Fruit fly (Drosophila melanogaster): ENCODE measurements around the gene Aplip1.
A peak's percentile ranks its signal among the peaks of the same experiment; 100 is the strongest.

Gene Aplip1

dm6 chr3L:1216460-1216859 lies 20.3 kb downstream of the Aplip1 start (continued):
- TF ChIP-seq Tbp (GFP tag; optimal IDR thresholded peaks at IDR 0.05) (no peak), wor (GFP tag; IDR thresholded peaks at IDR 0.05) (no peak), ttk (GFP tag; IDR thresholded peaks at IDR 0.05) (0 out of 2 replicates have a peak, but pooled peaks have one; percentile 30), hkb (optimal IDR thresholded peaks at IDR 0.05) (no peak), hkb (GFP tag; IDR thresholded peaks at IDR 0.05) (peak; percentile 73; the same call in 1 of the 2 replicates), oc (tag; optimal IDR thresholded peaks at IDR 0.05) (no peak), Atf6 (GFP tag; IDR thresholded peaks at IDR 0.05) (0 out of 2 replicates have a peak, but pooled peaks have one; percentile 24), CG6654 (GFP tag; optimal IDR thresholded peaks at IDR 0.05) (peak; percentile 20), Sox102F (GFP tag; optimal IDR thresholded peaks at IDR 0.05) (peak; percentile 64), gfzf (GFP tag; optimal IDR thresholded peaks at IDR 0.05) (no peak), CG17328 (GFP tag; IDR thresholded peaks at IDR 0.05) (peak; percentile 60), CG6813 (GFP tag; optimal IDR thresholded peaks at IDR 0.05) (peak; percentile 38), CG11695 (GFP tag; IDR thresholded peaks at IDR 0.05) (peak; percentile 45; the same call in 1 of the 3 replicates), Taf1 (GFP tag; IDR thresholded peaks at IDR 0.05) (no peak), rib (GFP tag; IDR thresholded peaks at IDR 0.05) (no peak), MESR4 (GFP tag; optimal IDR thresholded peaks at IDR 0.05) (no peak), CG10147 (GFP tag; optimal IDR thresholded peaks at IDR 0.05) (no peak), D19A (tag; optimal IDR thresholded peaks at IDR 0.05) (peak; percentile 50), Max (GFP tag; optimal IDR thresholded peaks at IDR 0.05) (peak; percentile 14), chm (GFP tag; IDR thresholded peaks at IDR 0.05) (peak; percentile 68; the same call in 1 of the 2 replicates), CG10543 (GFP tag; optimal IDR thresholded peaks at IDR 0.05) (no peak), Hey (tag; optimal IDR thresholded peaks at IDR 0.05) (no peak), Hr39 (optimal IDR thresholded peaks at IDR 0.05) (no peak), CG30431 (GFP tag; optimal IDR thresholded peaks at IDR 0.05) (peak; percentile 36), Ada2b (GFP tag; IDR thresholded peaks at IDR 0.05) (peak; percentile 67), CG4282 (GFP tag; optimal IDR thresholded peaks at IDR 0.05) (no peak), bsh (GFP tag; optimal IDR thresholded peaks at IDR 0.05) (peak in 1 of 2 experiments; percentile 69), disco-r (GFP tag; optimal IDR thresholded peaks at IDR 0.05) (no peak), GATAe (GFP tag; conservative IDR thresholded peaks at IDR 0.05) (no peak), shn (GFP tag; optimal IDR thresholded peaks at IDR 0.05) (no peak), CG31224 (GFP tag; IDR thresholded peaks at IDR 0.05) (no peak), CG8924 (tag; optimal IDR thresholded peaks at IDR 0.05) (peak; percentile 34), nerfin-2 (GFP tag; IDR thresholded peaks at IDR 0.05; ENCODE audit: partially characterized antibody) (no peak), CG32772 (GFP tag; IDR thresholded peaks at IDR 0.05) (no peak), MTF-1 (GFP tag; optimal IDR thresholded peaks at IDR 0.05; ENCODE audit: borderline replicate concordance) (no peak), da (GFP tag; optimal IDR thresholded peaks at IDR 0.05) (no peak), CG2889 (GFP tag; IDR thresholded peaks at IDR 0.05) (no peak), sr (GFP tag; IDR thresholded peaks at IDR 0.05) (no peak), CG12236 (GFP tag; optimal IDR thresholded peaks at IDR 0.05) (no peak), sens (GFP tag) (peak; percentile 94), Ssrp (tag; optimal IDR thresholded peaks at IDR 0.05) (peak; percentile 47), CG3407 (GFP tag; optimal IDR thresholded peaks at IDR 0.05) (peak; percentile 17), grn (GFP tag; optimal IDR thresholded peaks at IDR 0.05) (no peak), fd64A (GFP tag; optimal IDR thresholded peaks at IDR 0.05) (no peak), Camta (GFP tag; optimal IDR thresholded peaks at IDR 0.05) (peak; percentile 12), CG12219 (GFP tag; optimal IDR thresholded peaks at IDR 0.05) (peak; percentile 48), Vsx1 (GFP tag; optimal IDR thresholded peaks at IDR 0.05) (no peak), CG4707 (GFP tag; optimal IDR thresholded peaks at IDR 0.05) (no peak), mirr (GFP tag; optimal IDR thresholded peaks at IDR 0.05) (no peak), pnt (GFP tag; optimal IDR thresholded peaks at IDR 0.05) (peak; percentile 24), CG42726 (GFP tag; IDR thresholded peaks at IDR 0.05; ENCODE audit: partially characterized antibody) (no peak), Jarid2 (GFP tag; optimal IDR thresholded peaks at IDR 0.05) (no peak)

All from whole organism, embryonic.